Fruit fly (Drosophila melanogaster): Measurements from ENCODE around the gene Surf6.
A peak's percentile ranks its signal among the peaks of the same experiment; 100 is the strongest.

Surf6 gene

dm6 chr3R:19895305-19895704 lies 9.4 kb downstream of the Surf6 start:
- TF ChIP-seq CG16779 (tag; optimal IDR thresholded peaks at IDR 0.05) = no peak
- no peak for TF ChIP-seq fkh (GFP tag; optimal IDR thresholded peaks at IDR 0.05)

- TF ChIP-seq cyc (GFP tag; optimal IDR thresholded peaks at IDR 0.05) (peak; percentile 33), eg (GFP tag; IDR thresholded peaks at IDR 0.05) (peak; percentile 66; the same call in 2 of the 3 replicates), Gug (GFP tag; IDR thresholded peaks at IDR 0.05) (no peak), CG32006 (GFP tag; optimal IDR thresholded peaks at IDR 0.05) (peak; percentile 48), lz (GFP tag; optimal IDR thresholded peaks at IDR 0.05) (peak; percentile 26), vri (GFP tag; optimal IDR thresholded peaks at IDR 0.05) (no peak), Sox14 (GFP tag; optimal IDR thresholded peaks at IDR 0.05) (peak; percentile 37), CG6163 (GFP tag; IDR thresholded peaks at IDR 0.05) (peak; percentile 56), Lpt (GFP tag; optimal IDR thresholded peaks at IDR 0.05) (no peak), CG8319 (GFP tag; optimal IDR thresholded peaks at IDR 0.05) (no peak), CG11294 (GFP tag; IDR thresholded peaks at IDR 0.05) (peak; percentile 58; the same call in 1 of the 2 replicates), CG4318 (GFP tag; optimal IDR thresholded peaks at IDR 0.05) (no peak), acj6 (GFP tag; optimal IDR thresholded peaks at IDR 0.05) (peak; percentile 19), Eip78C (GFP tag) (peak; percentile 78), svp (GFP tag) (peak; percentile 76), Sox102F (GFP tag; optimal IDR thresholded peaks at IDR 0.05) (no peak), Hr39 (GFP tag; optimal IDR thresholded peaks at IDR 0.05) (peak; percentile 40), dac (GFP tag; optimal IDR thresholded peaks at IDR 0.05) (no peak), CG8119 (GFP tag; IDR thresholded peaks at IDR 0.05) (peak; percentile 58), CG15336 (GFP tag; IDR thresholded peaks at IDR 0.05) (peak; percentile 72), CG1621 (tag; optimal IDR thresholded peaks at IDR 0.05) (no peak), CG3919 (GFP tag; optimal IDR thresholded peaks at IDR 0.05) (peak; percentile 38), fkh (GFP tag; optimal IDR thresholded peaks at IDR 0.05) (no peak), CG10669 (GFP tag; optimal IDR thresholded peaks at IDR 0.05) (peak; percentile 16), Eip75B (GFP tag; optimal IDR thresholded peaks at IDR 0.05) (no peak), Met (GFP tag; optimal IDR thresholded peaks at IDR 0.05) (peak; percentile 34), achi (GFP tag; optimal IDR thresholded peaks at IDR 0.05) (peak; percentile 32), OdsH (GFP tag; optimal IDR thresholded peaks at IDR 0.05) (peak; percentile 21), salr (GFP tag; optimal IDR thresholded peaks at IDR 0.05) (peak in 1 of 2 experiments; percentile 6), Eip93F (GFP tag; optimal IDR thresholded peaks at IDR 0.05) (no peak), topi (GFP tag; optimal IDR thresholded peaks at IDR 0.05) (no peak), Blimp-1 (GFP tag; optimal IDR thresholded peaks at IDR 0.05) (no peak), esn (GFP tag; optimal IDR thresholded peaks at IDR 0.05) (no peak), CG6808 (GFP tag; optimal IDR thresholded peaks at IDR 0.05) (no peak), CG31627 (GFP tag; optimal IDR thresholded peaks at IDR 0.05) (peak; percentile 35), Hr4 (GFP tag; optimal IDR thresholded peaks at IDR 0.05) (peak; percentile 50), CG6854 (GFP tag; optimal IDR thresholded peaks at IDR 0.05) (no peak), CG34406 (GFP tag; optimal IDR thresholded peaks at IDR 0.05) (no peak), CG6276 (GFP tag; optimal IDR thresholded peaks at IDR 0.05) (no peak), Ets21C (GFP tag; optimal IDR thresholded peaks at IDR 0.05) (no peak), spab (GFP tag; optimal IDR thresholded peaks at IDR 0.05) (no peak), CG16779 (tag; optimal IDR thresholded peaks at IDR 0.05) (no peak), CG8632 (GFP tag; optimal IDR thresholded peaks at IDR 0.05) (no peak), CG11902 (GFP tag; optimal IDR thresholded peaks at IDR 0.05) (peak; percentile 6), CG10631 (GFP tag; optimal IDR thresholded peaks at IDR 0.05) (peak; percentile 43)
Observed at dm6 chr3R:19892046-19892445, 12.6 kb downstream of the Surf6 start.
